Worm (Caenorhabditis elegans): ENCODE data around the gene B0198.3.

- TF ChIP-seq egl-27 (tag; optimal IDR thresholded peaks at IDR 0.05) (no peak), ztf-4 (tag; optimal IDR thresholded peaks at IDR 0.05) (no peak), ztf-11 (tag; optimal IDR thresholded peaks at IDR 0.05) (no peak), dmd-4 (tag; optimal IDR thresholded peaks at IDR 0.05) (no peak), nhr-12 (tag; optimal IDR thresholded peaks at IDR 0.05) (no peak), gmeb-1 (tag; optimal IDR thresholded peaks at IDR 0.05) (no peak), aly-2 (tag; optimal IDR thresholded peaks at IDR 0.05) (no peak), nhr-237 (tag; optimal IDR thresholded peaks at IDR 0.05) (no peak), snpc-4 (tag; optimal IDR thresholded peaks at IDR 0.05) (no peak), lin-39 (tag; optimal IDR thresholded peaks at IDR 0.05) (no peak), unc-39 (tag; optimal IDR thresholded peaks at IDR 0.05) (no peak), nhr-11 (tag; optimal IDR thresholded peaks at IDR 0.05) (no peak), sem-4 (tag; optimal IDR thresholded peaks at IDR 0.05) (no peak)
These were observed 22.9 kb downstream of the B0198.3 start, which contains the start of gene tsp-20 for ce11 chrX:12033937-12034336.
